Fruit fly (Drosophila melanogaster) S2 (cell line): ENCODE data around the gene RecQ4.

ENCODE experiments used
- CG8478 ChIP-seq: fragments of >200 bp; optimal IDR thresholded peaks from 2 replicates; lab custom pipeline; 2018
- CTCF ChIP-seq, 2 experiments: fragments of >200 bp; optimal IDR thresholded peaks; 2 replicates each; lab custom pipeline; 2018

Gene RecQ4

dm6 chr3L:8150812-8151211, 25.0 kb downstream of the RecQ4 start:
- no peak for TF ChIP-seq CTCF (optimal IDR thresholded peaks at IDR 0.05; lab: Kevin White, UChicago)
- TF ChIP-seq CG8478 (lab: Kevin White, UChicago): no peak

dm6 chr3L:8150284-8150683, 25.5 kb downstream of the RecQ4 start:
- no peak for TF ChIP-seq CG8478 (lab: Kevin White, UChicago)
- no peak for TF ChIP-seq CTCF (optimal IDR thresholded peaks at IDR 0.05; lab: Kevin White, UChicago)

- TF ChIP-seq CTCF (optimal IDR thresholded peaks at IDR 0.05; lab: Kevin White, UChicago) (peak in 1 of 2 experiments; percentile 24), CG8478 (lab: Kevin White, UChicago) (no peak)
Measured at dm6 chr3L:8137448-8137906, 38.3 kb downstream of the RecQ4 start, which contains the start of the genes Setx and mus301. Gene Setx (minus strand): TSS chr3L:8137498. Gene mus301 (plus strand): TSS chr3L:8137808.

dm6 chr3L:8128396-8129050, 47.3 kb downstream of the RecQ4 start:
- TF ChIP-seq CTCF (optimal IDR thresholded peaks at IDR 0.05; lab: Kevin White, UChicago) (no peak), CG8478 (lab: Kevin White, UChicago) (no peak)

dm6 chr3L:8127712-8128210, 48.0 kb downstream of the RecQ4 start, which contains the start of the genes Cds and Uba2:
Gene Cds (plus strand): TSS chr3L:8127762.
Gene Uba2 (minus strand): TSS chr3L:8127818.
- TF ChIP-seq CTCF (optimal IDR thresholded peaks at IDR 0.05; lab: Kevin White, UChicago): no peak
- no peak for TF ChIP-seq CG8478 (lab: Kevin White, UChicago)

- no peak for TF ChIP-seq CG8478 (lab: Kevin White, UChicago)
- no peak for TF ChIP-seq CTCF (optimal IDR thresholded peaks at IDR 0.05; lab: Kevin White, UChicago)
Measured at dm6 chr3L:8124481-8125359, 51.1 kb downstream of the RecQ4 start, which contains the start of the genes CG7550 and mRpL36. Gene CG7550 (minus strand): TSS chr3L:8124531. Gene mRpL36 (minus strand): TSS chr3L:8125132.

dm6 chr3L:8121590-8121989, 54.2 kb downstream of the RecQ4 start, which contains the start of gene ldbr:
Gene ldbr (plus strand): TSS chr3L:8121827.
- TF ChIP-seq CTCF (optimal IDR thresholded peaks at IDR 0.05; lab: Kevin White, UChicago): no peak
- no peak for TF ChIP-seq CG8478 (lab: Kevin White, UChicago)
